Worm (Caenorhabditis elegans) whole organism, L4 larva: ENCODE measurements around the gene F01D4.5.
A peak's percentile ranks its signal among the peaks of the same experiment; 100 is the strongest.

Experiments used
- Y105C5A.15 ChIP-seq: fragments of 200-800 bp; sonication (Bioruptor generic); IDR thresholded peaks from 2 replicates; pipeline ENCODE4 v1.3.6; 2022; ENCODE audit warnings: missing genetic modification characterization, missing compliant biosample characterization
- cey-2 ChIP-seq: sonication (generic microtip); optimal IDR thresholded peaks from 3 replicates; lab custom pipeline; 2017; ENCODE audit warnings: missing genetic modification characterization, mild to moderate bottlenecking, missing compliant biosample characterization, antibody characterized with exemption, borderline replicate concordance; ENCODE audit not compliant: insufficient read depth
- nhr-11 ChIP-seq: fragments of 150-350 bp; optimal IDR thresholded peaks from 2 replicates; lab custom pipeline; 2014; ENCODE audit warnings: missing biosample characterization, missing genetic modification characterization
- nhr-77 ChIP-seq: fragments of 150-350 bp; optimal IDR thresholded peaks from 2 replicates; lab custom pipeline; 2014; ENCODE audit warnings: missing biosample characterization, missing genetic modification characterization
- pqm-1 ChIP-seq: sonication (generic microtip); optimal IDR thresholded peaks from 2 replicates; lab custom pipeline; 2017; ENCODE audit warnings: missing biosample characterization, missing genetic modification characterization
- zfp-3 ChIP-seq: fragments of 200-800 bp; sonication (Bioruptor generic); conservative IDR thresholded peaks from 2 replicates; pipeline ENCODE4 v1.3.6; 2022; ENCODE audit warnings: missing genetic modification reagents, missing genetic modification characterization, missing compliant biosample characterization

- no peak for TF ChIP-seq Y105C5A.15 (GFP tag; lab: Robert Waterston, UW)
- TF ChIP-seq nhr-77: peak; percentile 43
- TF ChIP-seq nhr-11 (tag; lab: Kevin White, UChicago): no peak
- no peak for TF ChIP-seq cey-2 (tag; lab: Kevin White, UChicago)
- TF ChIP-seq pqm-1 (tag; lab: Kevin White, UChicago): no peak
- no peak for TF ChIP-seq zfp-3
These were observed 28.0 kb upstream of the F01D4.5 start for ce11 chrIV:10511432-10511831.
